6 fruit fly cellular contexts compared by ENCODE assay signal in the genomic region with DNA sequence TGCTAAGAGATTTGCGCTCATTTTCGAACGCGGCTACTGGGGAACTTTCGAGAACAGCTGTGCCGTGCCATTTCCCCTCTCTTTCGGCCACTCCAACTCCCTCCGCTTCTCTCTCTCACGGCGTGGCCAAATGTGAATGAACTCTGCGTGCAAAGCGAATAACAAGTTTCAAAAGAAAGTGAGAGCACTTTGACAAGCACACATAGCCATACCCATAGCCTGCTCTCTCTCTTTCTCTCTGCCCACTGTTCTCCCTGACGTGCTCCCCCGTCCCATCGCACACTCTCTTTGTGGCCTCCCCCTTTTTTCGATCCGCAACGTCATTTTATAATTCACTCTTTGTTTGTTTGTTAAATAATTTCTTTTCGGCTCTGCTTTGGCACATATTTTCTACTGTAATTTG.
A peak's percentile ranks its signal among the peaks of the same experiment; 100 is the strongest.
TF ChIP-seq lines count a peak whose summit lies in the region.

No protein-coding gene starts in this region.

- no peak for TF ChIP-seq CTCF in whole organism, embryonic (GFP tag; optimal IDR thresholded peaks at IDR 0.05; lab: Kevin White, UChicago)

TF ChIP-seq in whole organism, 6 proteins besides CTCF, POLR2A, EP300 and RAD21:
- TF ChIP-seq usp (GFP tag; optimal IDR thresholded peaks at IDR 0.05; lab: Kevin White, UChicago) (no peak), EcR (GFP tag; optimal IDR thresholded peaks at IDR 0.05; lab: Kevin White, UChicago) (peak; percentile 96), Dll (optimal IDR thresholded peaks at IDR 0.05; lab: Kevin White, UChicago) (peak; percentile 83), psq (optimal IDR thresholded peaks at IDR 0.05; lab: Kevin White, UChicago) (no peak), CG8478 (optimal IDR thresholded peaks at IDR 0.05; lab: Kevin White, UChicago) (no peak), pan (optimal IDR thresholded peaks at IDR 0.05; lab: Kevin White, UChicago) (no peak)
TF ChIP-seq in whole organism: peak in this region for 2.

TF ChIP-seq in whole organism, adult, 20 proteins besides CTCF, POLR2A, EP300 and RAD21:
- peak; percentile 80 for TF ChIP-seq pad (GFP tag; optimal IDR thresholded peaks at IDR 0.05; lab: Kevin White, UChicago)
- no peak for TF ChIP-seq toe (GFP tag; optimal IDR thresholded peaks at IDR 0.05; lab: Kevin White, UChicago)
TF ChIP-seq in whole organism, adult: peak in this region for 1.

TF ChIP-seq in whole organism, embryonic, 481 proteins besides CTCF, POLR2A, EP300 and RAD21 (continues in another document):
- TF ChIP-seq sug (tag; optimal IDR thresholded peaks at IDR 0.05; lab: Kevin White, UChicago) (peak; percentile 13), MBD-R2 (GFP tag; IDR thresholded peaks at IDR 0.05; lab: Robert Waterston, UW) (no peak), sens (GFP tag; lab: Kevin White, UChicago) (peak; percentile 76), lbe (GFP tag; optimal IDR thresholded peaks at IDR 0.05; lab: Kevin White, UChicago) (peak; percentile 17), CG17912 (GFP tag; optimal IDR thresholded peaks at IDR 0.05; lab: Kevin White, UChicago) (no peak), CG8765 (GFP tag; IDR thresholded peaks at IDR 0.05; lab: Robert Waterston, UW) (no peak), CG34422 (GFP tag; IDR thresholded peaks at IDR 0.05; lab: Robert Waterston, UW) (no peak), CG10366 (GFP tag; IDR thresholded peaks at IDR 0.05; lab: Robert Waterston, UW) (no peak), ci (GFP tag; IDR thresholded peaks at IDR 0.05; lab: Robert Waterston, UW) (peak; percentile 53; the same call in 2 of the 3 replicates), bbx (GFP tag; IDR thresholded peaks at IDR 0.05; lab: Robert Waterston, UW; ENCODE audit: partially characterized antibody) (peak; percentile 28; the same call in 1 of the 2 replicates), Drgx (GFP tag; IDR thresholded peaks at IDR 0.05; lab: Robert Waterston, UW) (peak; percentile 44; the same call in 1 of the 2 replicates), vvl (GFP tag; IDR thresholded peaks at IDR 0.05; lab: Robert Waterston, UW) (peak; percentile 30; the same call in 1 of the 2 replicates), rib (GFP tag; IDR thresholded peaks at IDR 0.05; lab: Robert Waterston, UW) (peak; percentile 67; the same call in 1 of the 2 replicates), yki (optimal IDR thresholded peaks at IDR 0.05; lab: Kevin White, UChicago) (peak; percentile 75), crp (GFP tag; optimal IDR thresholded peaks at IDR 0.05; lab: Kevin White, UChicago) (peak in 1 of 2 experiments; percentile 46), Pdp1 (GFP tag; optimal IDR thresholded peaks at IDR 0.05; lab: Kevin White, UChicago) (peak in 1 of 2 experiments; percentile 34), CG1792 (GFP tag; optimal IDR thresholded peaks at IDR 0.05; lab: Kevin White, UChicago) (no peak), CG3163 (GFP tag; optimal IDR thresholded peaks at IDR 0.05; lab: Kevin White, UChicago) (peak; percentile 6), Med (GFP tag; lab: Kevin White, UChicago) (peak; percentile 45)

TF ChIP-seq in whole organism, prepupa, 60 proteins besides CTCF, POLR2A, EP300 and RAD21 (continues in another document):
- TF ChIP-seq CG9139 (GFP tag; optimal IDR thresholded peaks at IDR 0.05; lab: Kevin White, UChicago) (no peak), acj6 (GFP tag; optimal IDR thresholded peaks at IDR 0.05; lab: Kevin White, UChicago) (no peak), Hr38 (GFP tag; optimal IDR thresholded peaks at IDR 0.05; lab: Kevin White, UChicago) (no peak), CG7368 (GFP tag; optimal IDR thresholded peaks at IDR 0.05; lab: Kevin White, UChicago) (no peak), eg (GFP tag; IDR thresholded peaks at IDR 0.05; lab: Robert Waterston, UW) (peak; percentile 32; the same call in 1 of the 3 replicates), lz (GFP tag; optimal IDR thresholded peaks at IDR 0.05; lab: Kevin White, UChicago) (no peak), dac (GFP tag; optimal IDR thresholded peaks at IDR 0.05; lab: Kevin White, UChicago) (no peak), cyc (GFP tag; optimal IDR thresholded peaks at IDR 0.05; lab: Kevin White, UChicago) (no peak), CG8319 (GFP tag; optimal IDR thresholded peaks at IDR 0.05; lab: Kevin White, UChicago) (no peak), CG3919 (GFP tag; optimal IDR thresholded peaks at IDR 0.05; lab: Kevin White, UChicago) (peak; percentile 3), fkh (GFP tag; optimal IDR thresholded peaks at IDR 0.05; lab: Kevin White, UChicago) (peak; percentile 38), svp (GFP tag; lab: Kevin White, UChicago) (peak; percentile 68), spab (GFP tag; optimal IDR thresholded peaks at IDR 0.05; lab: Kevin White, UChicago) (no peak), CG11902 (GFP tag; optimal IDR thresholded peaks at IDR 0.05; lab: Kevin White, UChicago) (no peak), Eip78C (GFP tag; lab: Kevin White, UChicago) (peak; percentile 68), Smox (GFP tag; optimal IDR thresholded peaks at IDR 0.05; lab: Kevin White, UChicago) (no peak), CG1621 (tag; optimal IDR thresholded peaks at IDR 0.05; lab: Kevin White, UChicago) (no peak), Sox102F (GFP tag; optimal IDR thresholded peaks at IDR 0.05; lab: Kevin White, UChicago) (peak; percentile 39), CG11762 (GFP tag; optimal IDR thresholded peaks at IDR 0.05; lab: Kevin White, UChicago; ENCODE audit: insufficient read depth) (no peak), Eip93F (GFP tag; optimal IDR thresholded peaks at IDR 0.05; lab: Kevin White, UChicago) (no peak), fd85E (GFP tag; optimal IDR thresholded peaks at IDR 0.05; lab: Kevin White, UChicago) (peak; percentile 7)

TF ChIP-seq in whole organism, pupa, 21 proteins besides CTCF, POLR2A, EP300 and RAD21:
- TF ChIP-seq CG14655 (GFP tag; optimal IDR thresholded peaks at IDR 0.05; lab: Kevin White, UChicago) (peak; percentile 25), CG8159 (tag; optimal IDR thresholded peaks at IDR 0.05; lab: Kevin White, UChicago) (no peak), CG4496 (GFP tag; IDR thresholded peaks at IDR 0.05; lab: Robert Waterston, UW) (no peak), fd96Ca (GFP tag; IDR thresholded peaks at IDR 0.05; lab: Robert Waterston, UW) (peak; percentile 77; the same call in 2 of the 3 replicates), gl (tag; optimal IDR thresholded peaks at IDR 0.05; lab: Kevin White, UChicago) (no peak), CG32121 (GFP tag; IDR thresholded peaks at IDR 0.05; lab: Robert Waterston, UW) (peak; percentile 52; the same call in 1 of the 2 replicates), Ets98B (GFP tag; IDR thresholded peaks at IDR 0.05; lab: Robert Waterston, UW) (peak; percentile 48), EcR (GFP tag; optimal IDR thresholded peaks at IDR 0.05; lab: Kevin White, UChicago) (peak; percentile 61), Pif1A (GFP tag; optimal IDR thresholded peaks at IDR 0.05; lab: Kevin White, UChicago) (peak; percentile 34)

TF ChIP-seq in whole organism, wandering third instar larva, 38 proteins besides CTCF, POLR2A, EP300 and RAD21 (continues in another document):
- TF ChIP-seq N (GFP tag; optimal IDR thresholded peaks at IDR 0.05; lab: Kevin White, UChicago): no peak
- no peak for TF ChIP-seq Dfd (GFP tag; optimal IDR thresholded peaks at IDR 0.05; lab: Kevin White, UChicago)
- TF ChIP-seq h (GFP tag; optimal IDR thresholded peaks at IDR 0.05; lab: Kevin White, UChicago): peak; percentile 25
- TF ChIP-seq Jra (GFP tag; optimal IDR thresholded peaks at IDR 0.05; lab: Kevin White, UChicago): no peak
- peak; percentile 96 for TF ChIP-seq Dif (GFP tag; optimal IDR thresholded peaks at IDR 0.05; lab: Kevin White, UChicago; ENCODE audit: partially characterized antibody)
- no peak for TF ChIP-seq Sp1 (GFP tag; optimal IDR thresholded peaks at IDR 0.05; lab: Kevin White, UChicago)
- no peak for TF ChIP-seq Rel (GFP tag; optimal IDR thresholded peaks at IDR 0.05; lab: Kevin White, UChicago)
- TF ChIP-seq Rel (tag; optimal IDR thresholded peaks at IDR 0.05; lab: Kevin White, UChicago): peak; percentile 99
- TF ChIP-seq ey (GFP tag; optimal IDR thresholded peaks at IDR 0.05; lab: Kevin White, UChicago): no peak
- TF ChIP-seq tai (GFP tag; optimal IDR thresholded peaks at IDR 0.05; lab: Kevin White, UChicago): no peak
- no peak for TF ChIP-seq OdsH (GFP tag; optimal IDR thresholded peaks at IDR 0.05; lab: Kevin White, UChicago)
- no peak for TF ChIP-seq Abd-B (GFP tag; optimal IDR thresholded peaks at IDR 0.05; lab: Kevin White, UChicago)
- no peak for TF ChIP-seq usp (GFP tag; optimal IDR thresholded peaks at IDR 0.05; lab: Kevin White, UChicago)
- TF ChIP-seq Vsx2 (GFP tag; optimal IDR thresholded peaks at IDR 0.05; lab: Kevin White, UChicago; ENCODE audit: partially characterized antibody): peak; percentile 71
- no peak for TF ChIP-seq pan (optimal IDR thresholded peaks at IDR 0.05; lab: Kevin White, UChicago)
- TF ChIP-seq dmrt93B (GFP tag; optimal IDR thresholded peaks at IDR 0.05; lab: Kevin White, UChicago): no peak
- peak; percentile 5 for TF ChIP-seq fru (GFP tag; optimal IDR thresholded peaks at IDR 0.05; lab: Kevin White, UChicago)
- no peak for TF ChIP-seq jim (GFP tag; optimal IDR thresholded peaks at IDR 0.05; lab: Kevin White, UChicago)
- peak; percentile 56 for TF ChIP-seq br (GFP tag; optimal IDR thresholded peaks at IDR 0.05; lab: Kevin White, UChicago)
- TF ChIP-seq woc (GFP tag; optimal IDR thresholded peaks at IDR 0.05; lab: Kevin White, UChicago): no peak
- TF ChIP-seq GATAd (GFP tag; optimal IDR thresholded peaks at IDR 0.05; lab: Kevin White, UChicago): no peak
- TF ChIP-seq rgr (GFP tag; optimal IDR thresholded peaks at IDR 0.05; lab: Kevin White, UChicago): no peak
- no peak for TF ChIP-seq brk (GFP tag; optimal IDR thresholded peaks at IDR 0.05; lab: Kevin White, UChicago)
- no peak for TF ChIP-seq CrebA (GFP tag; optimal IDR thresholded peaks at IDR 0.05; lab: Kevin White, UChicago; ENCODE audit: borderline replicate concordance)
- no peak for TF ChIP-seq dsf (GFP tag; optimal IDR thresholded peaks at IDR 0.05; lab: Kevin White, UChicago; ENCODE audit: borderline replicate concordance)
- no peak for TF ChIP-seq Hr78 (GFP tag; optimal IDR thresholded peaks at IDR 0.05; lab: Kevin White, UChicago)
- no peak for TF ChIP-seq CG32264 (GFP tag; optimal IDR thresholded peaks at IDR 0.05; lab: Kevin White, UChicago)
- peak; percentile 82 to 95 for TF ChIP-seq dl (GFP tag; optimal IDR thresholded peaks at IDR 0.05; lab: Kevin White, UChicago; ENCODE audit: insufficient read depth in 1 of 2, partially characterized antibody in 2 of 2)
- no peak for TF ChIP-seq HLH106 (tag; optimal IDR thresholded peaks at IDR 0.05; lab: Kevin White, UChicago)
- no peak for TF ChIP-seq Mio (GFP tag; optimal IDR thresholded peaks at IDR 0.05; lab: Kevin White, UChicago)
- TF ChIP-seq sv (GFP tag; optimal IDR thresholded peaks at IDR 0.05; lab: Kevin White, UChicago): no peak
- TF ChIP-seq Hnf4 (GFP tag; optimal IDR thresholded peaks at IDR 0.05; lab: Kevin White, UChicago): peak; percentile 34
- TF ChIP-seq Hr83 (GFP tag; optimal IDR thresholded peaks at IDR 0.05; lab: Kevin White, UChicago; ENCODE audit: poor library complexity, severe bottlenecking): peak; percentile 19
- TF ChIP-seq sage (GFP tag; optimal IDR thresholded peaks at IDR 0.05; lab: Kevin White, UChicago): peak; percentile 30
